Worm (Caenorhabditis elegans): ENCODE measurements around the gene bgnt-1.1.

Gene bgnt-1.1

ce11 chrIV:10472478-10472877, at the start of gene bgnt-1.1:
Gene bgnt-1.1, plus strand, starts transcription at chrIV:10472778.
- TF ChIP-seq ztf-23 (GFP tag; IDR thresholded peaks at IDR 0.05) (no peak), ref-1 (GFP tag; conservative IDR thresholded peaks at IDR 0.05) (no peak), ztf-29 (GFP tag; IDR thresholded peaks at IDR 0.05) (no peak), tab-1 (GFP tag; IDR thresholded peaks at IDR 0.05) (no peak), klf-2 (GFP tag; conservative IDR thresholded peaks at IDR 0.05) (no peak), T22C8.4 (GFP tag; IDR thresholded peaks at IDR 0.05) (no peak), flt-1 (GFP tag; IDR thresholded peaks at IDR 0.05) (no peak), med-1 (GFP tag; optimal IDR thresholded peaks at IDR 0.05; ENCODE audit: insufficient read depth) (no peak), cog-1 (tag; optimal IDR thresholded peaks at IDR 0.05) (no peak)

ce11 chrIV:10424535-10424934, 48.0 kb upstream of the bgnt-1.1 start, which contains the start of gene F13B12.1:
Gene F13B12.1, minus strand, starts transcription at chrIV:10424635.
- TF ChIP-seq klf-2 (GFP tag; conservative IDR thresholded peaks at IDR 0.05) (no peak), ztf-29 (GFP tag; IDR thresholded peaks at IDR 0.05) (no peak), med-1 (GFP tag; optimal IDR thresholded peaks at IDR 0.05; ENCODE audit: insufficient read depth) (no peak), T22C8.4 (GFP tag; IDR thresholded peaks at IDR 0.05) (no peak), ztf-23 (GFP tag; IDR thresholded peaks at IDR 0.05) (no peak), ref-1 (GFP tag; conservative IDR thresholded peaks at IDR 0.05) (no peak), tab-1 (GFP tag; IDR thresholded peaks at IDR 0.05) (no peak), cog-1 (tag; optimal IDR thresholded peaks at IDR 0.05) (no peak), flt-1 (GFP tag; IDR thresholded peaks at IDR 0.05) (no peak)

ce11 chrIV:10425129-10425528, 47.4 kb upstream of the bgnt-1.1 start:
- TF ChIP-seq ztf-23 (GFP tag; IDR thresholded peaks at IDR 0.05), result no peak
- TF ChIP-seq ref-1 (GFP tag; conservative IDR thresholded peaks at IDR 0.05), result no peak
- no peak for TF ChIP-seq flt-1 (GFP tag; IDR thresholded peaks at IDR 0.05)
- TF ChIP-seq cog-1 (tag; optimal IDR thresholded peaks at IDR 0.05), result no peak
- no peak for TF ChIP-seq T22C8.4 (GFP tag; IDR thresholded peaks at IDR 0.05)
- no peak for TF ChIP-seq tab-1 (GFP tag; IDR thresholded peaks at IDR 0.05)
- TF ChIP-seq med-1 (GFP tag; optimal IDR thresholded peaks at IDR 0.05; ENCODE audit: insufficient read depth), result no peak
- TF ChIP-seq klf-2 (GFP tag; conservative IDR thresholded peaks at IDR 0.05), result no peak
- TF ChIP-seq ztf-29 (GFP tag; IDR thresholded peaks at IDR 0.05), result no peak

- TF ChIP-seq T22C8.4 (GFP tag; IDR thresholded peaks at IDR 0.05) (no peak), klf-2 (GFP tag; conservative IDR thresholded peaks at IDR 0.05) (no peak), ztf-23 (GFP tag; IDR thresholded peaks at IDR 0.05) (no peak), flt-1 (GFP tag; IDR thresholded peaks at IDR 0.05) (no peak), cog-1 (tag; optimal IDR thresholded peaks at IDR 0.05) (no peak), med-1 (GFP tag; optimal IDR thresholded peaks at IDR 0.05; ENCODE audit: insufficient read depth) (no peak), tab-1 (GFP tag; IDR thresholded peaks at IDR 0.05) (no peak), ztf-29 (GFP tag; IDR thresholded peaks at IDR 0.05) (no peak), ref-1 (GFP tag; conservative IDR thresholded peaks at IDR 0.05) (no peak)
Measured at ce11 chrIV:10429129-10429528, 43.4 kb upstream of the bgnt-1.1 start, which contains the start of gene F13B12.2. Gene F13B12.2, minus strand, starts transcription at chrIV:10429130.

ce11 chrIV:10430507-10430906, 42.1 kb upstream of the bgnt-1.1 start:
- TF ChIP-seq T22C8.4 (GFP tag; IDR thresholded peaks at IDR 0.05) (no peak), med-1 (GFP tag; optimal IDR thresholded peaks at IDR 0.05; ENCODE audit: insufficient read depth) (no peak), ref-1 (GFP tag; conservative IDR thresholded peaks at IDR 0.05) (no peak), flt-1 (GFP tag; IDR thresholded peaks at IDR 0.05) (no peak), klf-2 (GFP tag; conservative IDR thresholded peaks at IDR 0.05) (no peak), ztf-29 (GFP tag; IDR thresholded peaks at IDR 0.05) (no peak), ztf-23 (GFP tag; IDR thresholded peaks at IDR 0.05) (no peak), cog-1 (tag; optimal IDR thresholded peaks at IDR 0.05) (no peak), tab-1 (GFP tag; IDR thresholded peaks at IDR 0.05) (no peak)

- TF ChIP-seq med-1 (GFP tag; optimal IDR thresholded peaks at IDR 0.05; ENCODE audit: insufficient read depth), result no peak
- TF ChIP-seq ztf-29 (GFP tag; IDR thresholded peaks at IDR 0.05), result no peak
- no peak for TF ChIP-seq ztf-23 (GFP tag; IDR thresholded peaks at IDR 0.05)
- no peak for TF ChIP-seq ref-1 (GFP tag; conservative IDR thresholded peaks at IDR 0.05)
- TF ChIP-seq cog-1 (tag; optimal IDR thresholded peaks at IDR 0.05), result no peak
- no peak for TF ChIP-seq klf-2 (GFP tag; conservative IDR thresholded peaks at IDR 0.05)
- no peak for TF ChIP-seq flt-1 (GFP tag; IDR thresholded peaks at IDR 0.05)
- no peak for TF ChIP-seq tab-1 (GFP tag; IDR thresholded peaks at IDR 0.05)
- TF ChIP-seq T22C8.4 (GFP tag; IDR thresholded peaks at IDR 0.05), result no peak
Measured at ce11 chrIV:10436401-10436800, 36.2 kb upstream of the bgnt-1.1 start, which contains the start of gene ins-1. Gene ins-1, plus strand, starts transcription at chrIV:10436701.

- TF ChIP-seq tab-1 (GFP tag; IDR thresholded peaks at IDR 0.05) (no peak), T22C8.4 (GFP tag; IDR thresholded peaks at IDR 0.05) (no peak), flt-1 (GFP tag; IDR thresholded peaks at IDR 0.05) (no peak), med-1 (GFP tag; optimal IDR thresholded peaks at IDR 0.05; ENCODE audit: insufficient read depth) (no peak), ztf-29 (GFP tag; IDR thresholded peaks at IDR 0.05) (no peak), ztf-23 (GFP tag; IDR thresholded peaks at IDR 0.05) (no peak), klf-2 (GFP tag; conservative IDR thresholded peaks at IDR 0.05) (no peak), cog-1 (tag; optimal IDR thresholded peaks at IDR 0.05) (no peak), ref-1 (GFP tag; conservative IDR thresholded peaks at IDR 0.05) (no peak)
Measured at ce11 chrIV:10437114-10437513, 35.5 kb upstream of the bgnt-1.1 start.

ce11 chrIV:10438901-10439300, 33.7 kb upstream of the bgnt-1.1 start, which contains the start of gene F13B12.3:
Gene F13B12.3, plus strand, starts transcription at chrIV:10439123.
- no peak for TF ChIP-seq med-1 (GFP tag; optimal IDR thresholded peaks at IDR 0.05; ENCODE audit: insufficient read depth)
- TF ChIP-seq ref-1 (GFP tag; conservative IDR thresholded peaks at IDR 0.05), result 0 out of 2 replicates have a peak, but pooled peaks have one; percentile 2

ce11 chrIV:10442904-10443303, 29.7 kb upstream of the bgnt-1.1 start:
- TF ChIP-seq ztf-29 (GFP tag; IDR thresholded peaks at IDR 0.05), result no peak
- no peak for TF ChIP-seq T22C8.4 (GFP tag; IDR thresholded peaks at IDR 0.05)
- no peak for TF ChIP-seq flt-1 (GFP tag; IDR thresholded peaks at IDR 0.05)
- TF ChIP-seq ref-1 (GFP tag; conservative IDR thresholded peaks at IDR 0.05), result no peak
- TF ChIP-seq cog-1 (tag; optimal IDR thresholded peaks at IDR 0.05), result no peak
- no peak for TF ChIP-seq med-1 (GFP tag; optimal IDR thresholded peaks at IDR 0.05; ENCODE audit: insufficient read depth)
- no peak for TF ChIP-seq klf-2 (GFP tag; conservative IDR thresholded peaks at IDR 0.05)
- no peak for TF ChIP-seq tab-1 (GFP tag; IDR thresholded peaks at IDR 0.05)
- no peak for TF ChIP-seq ztf-23 (GFP tag; IDR thresholded peaks at IDR 0.05)

- TF ChIP-seq tab-1 (GFP tag; IDR thresholded peaks at IDR 0.05) (no peak), ztf-23 (GFP tag; IDR thresholded peaks at IDR 0.05) (no peak), cog-1 (tag; optimal IDR thresholded peaks at IDR 0.05) (no peak), ref-1 (GFP tag; conservative IDR thresholded peaks at IDR 0.05) (no peak), med-1 (GFP tag; optimal IDR thresholded peaks at IDR 0.05; ENCODE audit: insufficient read depth) (no peak)
Measured at ce11 chrIV:10443510-10443909, 29.1 kb upstream of the bgnt-1.1 start, which contains the start of gene F13B12.7. Gene F13B12.7, plus strand, starts transcription at chrIV:10443810.

Measured in whole organism, midembryonic.